Worm (Caenorhabditis elegans): ENCODE measurements around the gene cdh-5.

The cdh-5 gene

DNA sequence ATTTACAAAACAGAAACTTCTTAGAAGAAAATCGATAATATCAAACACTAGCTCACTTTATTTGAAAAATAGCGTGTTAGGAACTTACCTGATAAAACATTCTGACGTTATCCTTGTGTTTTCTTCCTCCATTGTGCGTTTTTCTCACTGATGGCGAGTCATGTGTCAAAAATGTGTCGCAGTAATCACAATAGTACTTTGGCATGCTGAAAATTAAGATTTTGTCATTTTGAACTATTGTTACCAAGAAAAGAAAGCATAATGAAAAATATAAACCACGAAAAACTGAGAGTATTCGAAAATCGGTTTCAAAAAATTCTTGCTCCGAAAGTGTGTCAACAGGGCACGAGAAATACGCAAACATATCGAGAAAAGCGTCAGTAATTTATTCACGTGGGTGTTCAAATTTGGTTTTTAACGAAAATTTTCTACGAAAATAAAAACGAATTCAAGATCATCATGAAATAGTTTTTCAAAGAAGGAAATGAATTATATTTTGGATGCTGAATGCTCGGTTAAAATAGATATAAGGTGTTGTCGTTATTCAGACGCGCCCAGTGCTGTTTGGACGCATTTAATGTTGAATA is 19.0 kb downstream of the cdh-5 start, which contains the start of gene snrp-3 (continued):
- TF ChIP-seq daf-19 (GFP tag; conservative IDR thresholded peaks at IDR 0.05) (no peak), madf-5 (GFP tag; IDR thresholded peaks at IDR 0.05) (no peak)

ce11 chrIV:8691486-8691885 is 22.8 kb downstream of the cdh-5 start, which contains the start of the genes hst-1 and ints-6:
Gene hst-1 (minus strand): TSS chrIV:8691513.
Gene ints-6 (plus strand): TSS chrIV:8691745.
- TF ChIP-seq ctbp-1 (GFP tag; IDR thresholded peaks at IDR 0.05) = no peak
- no peak for TF ChIP-seq Y5F2A.4 (GFP tag; optimal IDR thresholded peaks at IDR 0.05)
- no peak for TF ChIP-seq dve-1 (tag; optimal IDR thresholded peaks at IDR 0.05; ENCODE audit: insufficient read depth)
- no peak for TF ChIP-seq zfp-3 (GFP tag; conservative IDR thresholded peaks at IDR 0.05)
- TF ChIP-seq unc-62 (GFP tag; optimal IDR thresholded peaks at IDR 0.05 in 1 of 2) = no peak
- TF ChIP-seq unc-62 (tag; optimal IDR thresholded peaks at IDR 0.05) = no peak
- peak; percentile 59 for TF ChIP-seq T20F7.1 (GFP tag; optimal IDR thresholded peaks at IDR 0.05)
- TF ChIP-seq pqm-1 (tag; optimal IDR thresholded peaks at IDR 0.05) = no peak
- no peak for TF ChIP-seq daf-8 (GFP tag; IDR thresholded peaks at IDR 0.05)
- no peak for TF ChIP-seq skn-1 (tag; optimal IDR thresholded peaks at IDR 0.05)
- no peak for TF ChIP-seq lin-1 (GFP tag; IDR thresholded peaks at IDR 0.05)
- TF ChIP-seq mdl-1 (tag; optimal IDR thresholded peaks at IDR 0.05) = no peak
- no peak for TF ChIP-seq ztf-11 (tag; optimal IDR thresholded peaks at IDR 0.05)
- TF ChIP-seq T26A8.4 (GFP tag; IDR thresholded peaks at IDR 0.05) = no peak
- no peak for TF ChIP-seq snpc-1.2 (GFP tag; IDR thresholded peaks at IDR 0.05)
- no peak for TF ChIP-seq nhr-28 (tag; optimal IDR thresholded peaks at IDR 0.05)
- TF ChIP-seq daf-19 (GFP tag; conservative IDR thresholded peaks at IDR 0.05) = no peak
- TF ChIP-seq nhr-6 (tag; optimal IDR thresholded peaks at IDR 0.05) = no peak
- TF ChIP-seq zfp-2 (tag; optimal IDR thresholded peaks at IDR 0.05) = no peak
- peak; percentile 58 for TF ChIP-seq dpl-1 (GFP tag; optimal IDR thresholded peaks at IDR 0.05)
- TF ChIP-seq lsy-2 (tag; optimal IDR thresholded peaks at IDR 0.05) = peak in 1 of 2 experiments; percentile 28
- no peak for TF ChIP-seq F26F4.8 (GFP tag; conservative IDR thresholded peaks at IDR 0.05)
- TF ChIP-seq F10B5.3 (tag; optimal IDR thresholded peaks at IDR 0.05) = no peak
- no peak for TF ChIP-seq egl-43 (GFP tag; IDR thresholded peaks at IDR 0.05)
- no peak for TF ChIP-seq lir-3 (tag; optimal IDR thresholded peaks at IDR 0.05)
- no peak for TF ChIP-seq nhr-111 (GFP tag; optimal IDR thresholded peaks at IDR 0.05)

- TF ChIP-seq unc-62 (GFP tag; optimal IDR thresholded peaks at IDR 0.05 in 1 of 2) (peak in 1 of 2 experiments; percentile 21), unc-62 (tag; optimal IDR thresholded peaks at IDR 0.05) (no peak), sdz-12 (GFP tag; optimal IDR thresholded peaks at IDR 0.05) (no peak), F37D6.2 (tag; optimal IDR thresholded peaks at IDR 0.05) (no peak), zip-11 (GFP tag; IDR thresholded peaks at IDR 0.05) (no peak), nhr-11 (tag; optimal IDR thresholded peaks at IDR 0.05) (peak; percentile 15), lin-13 (GFP tag; optimal IDR thresholded peaks at IDR 0.05) (no peak), ceh-28 (tag; optimal IDR thresholded peaks at IDR 0.05) (no peak)
Measured at ce11 chrIV:8697436-8697835, 28.7 kb downstream of the cdh-5 start, which contains the start of gene ttll-11. Gene ttll-11 (plus strand): TSS chrIV:8697736.

DNA sequence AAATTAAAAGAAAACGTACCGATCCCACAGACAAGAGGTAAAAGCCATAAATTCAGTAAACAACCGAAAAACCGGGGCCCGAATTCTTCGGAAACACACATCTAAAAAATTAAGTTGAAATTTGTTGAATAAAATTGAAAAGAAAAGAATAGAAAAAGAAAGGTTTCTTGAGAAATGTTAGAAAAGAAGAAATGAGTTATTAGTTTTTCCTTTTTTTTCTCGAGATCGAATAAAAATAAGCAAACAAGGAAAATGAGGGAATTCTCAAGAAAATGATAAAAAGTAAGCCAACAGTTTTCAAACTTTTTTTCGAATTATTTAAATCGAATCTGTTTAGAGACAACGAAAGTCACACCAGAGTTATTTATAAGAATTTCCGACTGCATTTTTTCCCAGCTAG is 36.8 kb downstream of the cdh-5 start, which contains the start of gene H23L24.4:
Gene H23L24.4, minus strand, starts transcription at position 101 of the 400 bp plus-strand sequence.
- TF ChIP-seq nhr-77 (tag; optimal IDR thresholded peaks at IDR 0.05) (no peak), aha-1 (tag) (peak; percentile 72), zag-1 (tag; optimal IDR thresholded peaks at IDR 0.05) (no peak)
